Worm (Caenorhabditis elegans): ENCODE measurements around the gene fbxb-55.

DNA sequence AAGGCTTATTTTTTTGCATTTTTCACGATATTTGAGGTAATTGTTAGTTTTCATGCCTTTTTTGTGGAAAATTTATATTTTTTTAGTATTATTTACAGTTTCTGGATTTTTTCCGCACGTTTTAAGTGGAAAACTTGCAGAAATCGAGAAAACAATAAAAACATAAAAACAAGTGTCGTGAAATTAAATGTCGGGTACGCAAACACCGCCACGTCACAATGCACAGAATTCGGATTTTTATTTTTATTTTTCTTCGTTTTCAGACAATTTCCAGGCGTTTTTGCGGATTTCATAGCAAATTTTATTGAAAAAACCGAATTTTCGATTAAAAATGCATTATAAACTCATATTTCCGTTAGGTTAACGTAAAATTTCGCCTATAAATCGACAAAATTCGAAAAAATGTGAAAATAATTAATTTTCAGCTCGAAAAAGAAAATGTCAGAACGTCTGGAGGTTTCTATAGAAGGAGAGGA lies 17.2 kb downstream of the fbxb-55 start, which contains the start of gene C35B1.2:
- TF ChIP-seq ztf-11 (tag; optimal IDR thresholded peaks at IDR 0.05) (no peak), sem-4 (tag; optimal IDR thresholded peaks at IDR 0.05) (no peak), ceh-82 (tag; optimal IDR thresholded peaks at IDR 0.05) (no peak), ceh-16 (tag; optimal IDR thresholded peaks at IDR 0.05) (no peak), mab-5 (tag; optimal IDR thresholded peaks at IDR 0.05) (no peak), mbf-1 (tag; optimal IDR thresholded peaks at IDR 0.05) (no peak), elt-3 (tag; optimal IDR thresholded peaks at IDR 0.05) (no peak), egl-27 (tag; optimal IDR thresholded peaks at IDR 0.05) (no peak), unc-39 (tag; optimal IDR thresholded peaks at IDR 0.05) (no peak), zag-1 (tag; optimal IDR thresholded peaks at IDR 0.05) (no peak), lsy-2 (tag; optimal IDR thresholded peaks at IDR 0.05) (peak in 1 of 2 experiments; percentile 57), nhr-237 (tag; optimal IDR thresholded peaks at IDR 0.05) (no peak), Y55F3AM.14 (GFP tag; optimal IDR thresholded peaks at IDR 0.05) (no peak), elt-1 (tag; optimal IDR thresholded peaks at IDR 0.05) (no peak)
